Fruit fly (Drosophila melanogaster): ENCODE results near the gene eEF1delta.

The eEF1delta gene

DNA sequence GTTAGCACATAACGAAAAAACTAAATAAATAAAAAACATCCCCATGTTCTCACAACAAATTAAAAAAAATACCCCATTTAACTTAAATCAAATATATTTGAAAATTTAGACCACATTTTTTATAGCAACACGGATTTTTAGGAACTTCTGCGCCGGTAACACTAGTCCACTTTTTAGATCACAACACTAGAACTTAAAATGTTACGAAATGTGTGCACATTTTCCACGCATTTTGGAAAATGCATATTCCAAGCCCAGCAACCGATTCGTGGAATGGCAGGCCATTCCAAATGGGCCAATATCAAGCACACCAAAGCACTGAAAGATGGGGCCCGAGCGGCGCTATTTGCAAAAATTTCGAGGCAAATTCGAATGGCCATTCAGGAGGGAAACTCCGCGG lies 36.4 kb downstream of the eEF1delta start, which contains the start of gene CG4957:
TSS of gene CG4957 (plus strand) at position 185 of the 400 bp plus-strand sequence.
- no peak for TF ChIP-seq Dfd (GFP tag; optimal IDR thresholded peaks at IDR 0.05)
- no peak for TF ChIP-seq HLH106 (tag; optimal IDR thresholded peaks at IDR 0.05)
- TF ChIP-seq Vsx2 (GFP tag; optimal IDR thresholded peaks at IDR 0.05; ENCODE audit: partially characterized antibody) = no peak
- peak; percentile 26 for TF ChIP-seq Myc (optimal IDR thresholded peaks at IDR 0.05)

DNA sequence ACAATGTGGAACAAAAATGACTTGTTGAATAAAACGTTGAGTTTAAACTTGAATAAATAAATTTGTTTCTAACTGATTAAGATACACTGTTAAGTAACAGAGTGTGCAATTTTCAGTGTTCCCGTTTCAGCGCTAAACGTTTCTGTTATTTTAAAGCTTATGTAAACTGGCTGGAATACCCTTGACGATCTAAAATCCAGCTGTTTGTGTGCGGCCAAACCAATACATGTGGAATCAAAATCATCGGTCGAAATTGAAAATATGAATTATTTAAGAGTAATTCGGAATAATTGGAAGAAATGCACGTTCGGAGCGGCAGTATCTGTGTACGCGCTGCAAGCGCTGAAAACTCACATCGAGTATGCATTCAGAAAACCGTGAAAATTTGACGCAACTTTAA lies 37.5 kb downstream of the eEF1delta start, which contains the start of gene Mulk:
TSS of gene Mulk (plus strand) at position 198 of the 400 bp plus-strand sequence.
- TF ChIP-seq Rel (GFP tag; optimal IDR thresholded peaks at IDR 0.05) (no peak), Rel (tag; optimal IDR thresholded peaks at IDR 0.05) (no peak), sv (GFP tag; optimal IDR thresholded peaks at IDR 0.05) (no peak), GATAd (GFP tag; optimal IDR thresholded peaks at IDR 0.05) (no peak), Hr83 (GFP tag; optimal IDR thresholded peaks at IDR 0.05; ENCODE audit: poor library complexity, severe bottlenecking) (no peak), sage (GFP tag; optimal IDR thresholded peaks at IDR 0.05) (peak; percentile 67), foxo (GFP tag; optimal IDR thresholded peaks at IDR 0.05) (peak in 1 of 2 experiments; percentile 50), Sp1 (GFP tag; optimal IDR thresholded peaks at IDR 0.05) (no peak), ey (GFP tag; optimal IDR thresholded peaks at IDR 0.05) (no peak), jim (GFP tag; optimal IDR thresholded peaks at IDR 0.05) (no peak), Dfd (GFP tag; optimal IDR thresholded peaks at IDR 0.05) (no peak)

DNA sequence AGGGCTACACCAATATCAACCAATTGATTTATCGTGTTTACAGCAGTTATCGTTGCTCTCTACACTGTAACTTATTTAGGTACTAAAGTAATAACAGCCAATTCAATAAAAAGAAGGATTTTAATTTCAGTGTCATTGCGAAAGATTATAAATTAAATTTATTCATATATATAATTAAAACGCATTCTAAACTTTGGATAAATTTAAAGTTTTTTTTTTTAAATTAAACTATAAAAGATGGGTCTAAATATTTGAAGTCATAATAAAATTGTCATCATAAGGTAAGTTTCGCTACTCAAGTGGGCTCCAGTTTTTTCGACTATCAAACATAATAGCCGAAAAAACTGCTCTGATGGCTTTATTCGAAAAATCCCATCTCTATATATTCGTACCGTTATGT lies 39.9 kb downstream of the eEF1delta start, which contains the start of gene trk:
TSS of gene trk (minus strand) at position 101 of the 400 bp plus-strand sequence.
- TF ChIP-seq N (GFP tag; optimal IDR thresholded peaks at IDR 0.05) (no peak), lola (GFP tag; optimal IDR thresholded peaks at IDR 0.05) (no peak), usp (GFP tag; optimal IDR thresholded peaks at IDR 0.05) (no peak), Hnf4 (GFP tag; optimal IDR thresholded peaks at IDR 0.05) (no peak)

DNA sequence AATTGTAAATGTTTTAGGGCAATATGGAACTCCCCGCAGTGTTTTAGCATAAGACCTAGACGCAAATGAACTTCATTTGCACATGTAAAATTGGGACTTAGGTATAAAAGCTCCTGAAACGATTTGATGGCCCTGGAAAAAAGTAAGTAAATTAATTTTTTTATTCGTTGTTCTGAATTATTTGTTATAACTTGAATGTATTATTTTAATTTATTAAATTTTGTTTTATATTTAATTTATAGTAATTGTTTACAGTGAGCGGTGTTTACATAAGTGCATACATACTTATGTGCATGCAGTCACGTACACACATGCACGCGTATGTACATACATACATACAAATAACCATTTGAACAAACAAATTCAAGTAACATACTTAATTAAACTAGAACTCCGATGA lies 44.1 kb downstream of the eEF1delta start:
- TF ChIP-seq dl (GFP tag; optimal IDR thresholded peaks at IDR 0.05; ENCODE audit: insufficient read depth in 1 of 2, partially characterized antibody in 2 of 2) = no peak
- peak; percentile 18 for TF ChIP-seq psq (GFP tag; optimal IDR thresholded peaks at IDR 0.05)

DNA sequence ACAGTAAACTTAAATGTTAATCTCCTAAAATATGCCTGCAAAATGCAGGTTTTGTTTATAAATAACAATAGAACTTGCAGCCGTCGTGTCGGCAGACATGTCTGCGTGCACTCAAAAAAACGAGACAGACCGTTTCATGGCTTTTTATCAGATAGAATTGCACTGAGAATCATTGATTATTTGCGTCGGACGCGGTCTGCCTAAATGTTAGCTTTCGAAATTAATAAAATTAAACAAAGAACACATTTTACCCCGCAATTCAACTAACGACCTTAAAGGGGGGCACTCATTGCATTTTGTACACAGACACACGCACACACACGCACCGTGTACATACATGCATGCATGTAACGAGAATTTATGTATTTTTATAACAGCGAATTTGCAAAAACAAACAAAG lies 44.5 kb downstream of the eEF1delta start:
- TF ChIP-seq CG9705 (GFP tag; optimal IDR thresholded peaks at IDR 0.05) (no peak), Hr83 (GFP tag; optimal IDR thresholded peaks at IDR 0.05; ENCODE audit: poor library complexity, severe bottlenecking) (no peak), psq (GFP tag; optimal IDR thresholded peaks at IDR 0.05) (peak; percentile 33), OdsH (GFP tag; optimal IDR thresholded peaks at IDR 0.05) (peak; percentile 60), Jra (GFP tag; optimal IDR thresholded peaks at IDR 0.05) (peak; percentile 40), Hnf4 (GFP tag; optimal IDR thresholded peaks at IDR 0.05) (peak; percentile 58), fru (GFP tag; optimal IDR thresholded peaks at IDR 0.05) (no peak), foxo (GFP tag; optimal IDR thresholded peaks at IDR 0.05) (peak; percentile 14 to 54), GATAd (GFP tag; optimal IDR thresholded peaks at IDR 0.05) (no peak), ey (GFP tag; optimal IDR thresholded peaks at IDR 0.05) (peak; percentile 66), jim (GFP tag; optimal IDR thresholded peaks at IDR 0.05) (no peak), dsf (GFP tag; optimal IDR thresholded peaks at IDR 0.05; ENCODE audit: borderline replicate concordance) (no peak), Dif (GFP tag; optimal IDR thresholded peaks at IDR 0.05; ENCODE audit: partially characterized antibody) (no peak), tai (GFP tag; optimal IDR thresholded peaks at IDR 0.05) (peak; percentile 52), N (GFP tag; optimal IDR thresholded peaks at IDR 0.05) (peak; percentile 9), Sp1 (GFP tag; optimal IDR thresholded peaks at IDR 0.05) (no peak), dl (GFP tag; optimal IDR thresholded peaks at IDR 0.05; ENCODE audit: insufficient read depth in 1 of 2, partially characterized antibody in 2 of 2) (no peak)

DNA sequence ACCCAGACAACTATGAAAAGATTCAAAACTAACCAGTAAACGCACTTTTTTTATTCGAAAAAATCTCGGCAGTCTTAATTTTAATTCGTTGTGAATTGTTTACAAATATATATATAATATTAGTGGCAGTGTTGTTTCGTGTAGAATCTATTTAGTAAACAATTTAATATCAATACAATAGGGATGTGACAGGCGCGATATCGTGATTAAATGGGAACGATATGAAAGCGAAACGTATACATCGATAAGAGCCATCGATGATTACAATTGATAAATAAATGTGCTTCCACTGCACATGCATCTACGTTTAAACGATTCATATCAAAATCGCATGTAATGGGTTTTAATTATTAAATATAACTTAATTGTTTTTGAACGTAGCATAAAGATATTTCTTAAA lies 45.1 kb downstream of the eEF1delta start:
- TF ChIP-seq Hr83 (GFP tag; optimal IDR thresholded peaks at IDR 0.05; ENCODE audit: poor library complexity, severe bottlenecking) (peak; percentile 74), CG32264 (GFP tag; optimal IDR thresholded peaks at IDR 0.05) (no peak), woc (GFP tag; optimal IDR thresholded peaks at IDR 0.05) (peak; percentile 27), brk (GFP tag; optimal IDR thresholded peaks at IDR 0.05) (peak; percentile 12)

Measured in whole organism, wandering third instar larva.